Worm (Caenorhabditis elegans) whole organism, L4 larva: Measurements from ENCODE around the gene cest-17.

ENCODE experiments used
- F10B5.3 ChIP-seq: sonication (generic microtip); optimal IDR thresholded peaks from 2 replicates; lab custom pipeline; 2016; ENCODE audit warnings: mild to moderate bottlenecking, missing genetic modification characterization, missing compliant biosample characterization
- F37D6.2 ChIP-seq: sonication (generic microtip); optimal IDR thresholded peaks from 2 replicates; lab custom pipeline; 2016; ENCODE audit warnings: mild to moderate bottlenecking, missing genetic modification characterization, missing compliant biosample characterization
- T20F7.1 ChIP-seq: fragments of 200-800 bp; sonication (Bioruptor generic); optimal IDR thresholded peaks from 2 replicates; lab custom pipeline; 2018; ENCODE audit warnings: mild to moderate bottlenecking, missing genetic modification characterization, missing compliant biosample characterization
- T26A8.4 ChIP-seq: fragments of 200-800 bp; sonication (Bioruptor generic); IDR thresholded peaks from 2 replicates; pipeline ENCODE4 v1.3.6; 2022; ENCODE audit warnings: missing genetic modification characterization, missing compliant biosample characterization
- aha-1 ChIP-seq: fragments of 150-350 bp; peaks from one replicate; lab custom pipeline; 2014; ENCODE audit warnings: missing biosample characterization, missing genetic modification characterization
- ceh-28 ChIP-seq: fragments of 150-350 bp; optimal IDR thresholded peaks from 2 replicates; lab custom pipeline; 2014; ENCODE audit warnings: missing biosample characterization, missing genetic modification reagents, missing genetic modification characterization
- ceh-44 ChIP-seq: fragments of 200-800 bp; sonication (Bioruptor generic); IDR thresholded peaks from 2 replicates; pipeline ENCODE4 v1.3.6; 2022; ENCODE audit warnings: missing genetic modification reagents, missing genetic modification characterization, missing compliant biosample characterization
- ceh-82 ChIP-seq: sonication (generic microtip); optimal IDR thresholded peaks from 2 replicates; lab custom pipeline; 2017; ENCODE audit warnings: missing biosample characterization, missing genetic modification characterization
- ctbp-1 ChIP-seq: fragments of 200-800 bp; sonication (Bioruptor generic); IDR thresholded peaks from 2 replicates; pipeline ENCODE4 v1.3.6; 2022; ENCODE audit warnings: missing genetic modification reagents, missing genetic modification characterization, missing compliant biosample characterization
- daf-16 ChIP-seq, 3 experiments: sonication (generic microtip); optimal IDR thresholded peaks; 2 replicates each; lab custom pipeline; 2016 to 2017; ENCODE audit warnings: missing genetic modification characterization in 3 of 3, missing genetic modification reagents in 3 of 3, mild to moderate bottlenecking in 2 of 3, missing compliant biosample characterization in 2 of 3, missing biosample characterization in 1 of 3, moderate library complexity in 1 of 3
- dmd-6 ChIP-seq: fragments of 200-800 bp; sonication (Bioruptor generic); IDR thresholded peaks from 2 replicates; pipeline ENCODE4 v1.3.6; 2022; ENCODE audit warnings: missing genetic modification reagents, missing genetic modification characterization, missing compliant biosample characterization
- fkh-10 ChIP-seq: fragments of 150-350 bp; optimal IDR thresholded peaks from 2 replicates; lab custom pipeline; 2014; ENCODE audit warnings: missing biosample characterization, missing genetic modification reagents, missing genetic modification characterization
- hlh-30 ChIP-seq: sonication (generic microtip); optimal IDR thresholded peaks from 2 replicates; lab custom pipeline; 2017; ENCODE audit warnings: antibody characterized with exemption, mild to moderate bottlenecking, missing genetic modification characterization, missing compliant biosample characterization; ENCODE audit not compliant: insufficient read depth
- lin-15B ChIP-seq: fragments of 150-350 bp; sonication (generic microtip); optimal IDR thresholded peaks from 3 replicates; lab custom pipeline; 2014; ENCODE audit warnings: missing biosample characterization, missing genetic modification characterization
- lin-38 ChIP-seq: fragments of 200-800 bp; sonication (Bioruptor generic); IDR thresholded peaks from 2 replicates; pipeline ENCODE4 v1.3.6; 2022; ENCODE audit warnings: missing genetic modification reagents, missing genetic modification characterization, missing compliant biosample characterization
- lir-3 ChIP-seq: sonication (generic microtip); optimal IDR thresholded peaks from 2 replicates; lab custom pipeline; 2016; ENCODE audit warnings: mild to moderate bottlenecking, missing genetic modification characterization, missing compliant biosample characterization
- mxl-2 ChIP-seq: fragments of 200-800 bp; sonication (Bioruptor generic); conservative IDR thresholded peaks from 2 replicates; pipeline ENCODE4 v1.3.6; 2022; ENCODE audit warnings: missing genetic modification reagents, missing genetic modification characterization, missing compliant biosample characterization
- mxl-3 ChIP-seq: fragments of 200-800 bp; sonication (Bioruptor generic); optimal IDR thresholded peaks from 2 replicates; lab custom pipeline; 2018; ENCODE audit warnings: mild to moderate bottlenecking, missing genetic modification characterization, missing compliant biosample characterization
- nhr-11 ChIP-seq: fragments of 150-350 bp; optimal IDR thresholded peaks from 2 replicates; lab custom pipeline; 2014; ENCODE audit warnings: missing biosample characterization, missing genetic modification characterization
- nhr-42 ChIP-seq: fragments of 200-800 bp; sonication (Bioruptor generic); IDR thresholded peaks from 2 replicates; pipeline ENCODE4 v1.3.6; 2022; ENCODE audit warnings: missing genetic modification characterization, missing compliant biosample characterization
- nhr-6 ChIP-seq: fragments of 150-350 bp; optimal IDR thresholded peaks from 2 replicates; lab custom pipeline; 2014; ENCODE audit warnings: missing biosample characterization, missing genetic modification characterization
- nhr-77 ChIP-seq: fragments of 150-350 bp; optimal IDR thresholded peaks from 2 replicates; lab custom pipeline; 2014; ENCODE audit warnings: missing biosample characterization, missing genetic modification characterization
- php-3 ChIP-seq: fragments of 200-800 bp; sonication (Bioruptor generic); IDR thresholded peaks from 2 replicates; pipeline ENCODE4 v1.3.6; 2022; ENCODE audit warnings: missing genetic modification reagents, missing genetic modification characterization, missing compliant biosample characterization
- pqm-1 ChIP-seq: sonication (generic microtip); optimal IDR thresholded peaks from 2 replicates; lab custom pipeline; 2017; ENCODE audit warnings: missing biosample characterization, missing genetic modification characterization
- sdz-12 ChIP-seq: fragments of 200-800 bp; sonication (Bioruptor generic); optimal IDR thresholded peaks from 2 replicates; lab custom pipeline; 2018; ENCODE audit warnings: mild to moderate bottlenecking, missing genetic modification characterization, missing compliant biosample characterization
- unc-62 ChIP-seq, 3 experiments: fragments of 150-350 bp in 1 of 3; sonication (generic microtip); optimal IDR thresholded peaks in 2 of 3; peaks in 1 of 3; 1 replicate in 1 of 3; 2 replicates in 2 of 3; lab custom pipeline; 2014 to 2017; ENCODE audit warnings: missing biosample characterization in 3 of 3, missing genetic modification characterization in 3 of 3, missing genetic modification reagents in 3 of 3, missing genotype in 1 of 3
- vab-7 ChIP-seq: fragments of 200-800 bp; sonication (Bioruptor generic); IDR thresholded peaks from 2 replicates; pipeline ENCODE4 v1.3.6; 2022; ENCODE audit warnings: missing genetic modification reagents, missing genetic modification characterization, missing compliant biosample characterization
- zip-2 ChIP-seq: fragments of 150-350 bp; optimal IDR thresholded peaks from 2 replicates; lab custom pipeline; 2014; ENCODE audit warnings: missing biosample characterization, missing genetic modification characterization

cest-17 gene

DNA sequence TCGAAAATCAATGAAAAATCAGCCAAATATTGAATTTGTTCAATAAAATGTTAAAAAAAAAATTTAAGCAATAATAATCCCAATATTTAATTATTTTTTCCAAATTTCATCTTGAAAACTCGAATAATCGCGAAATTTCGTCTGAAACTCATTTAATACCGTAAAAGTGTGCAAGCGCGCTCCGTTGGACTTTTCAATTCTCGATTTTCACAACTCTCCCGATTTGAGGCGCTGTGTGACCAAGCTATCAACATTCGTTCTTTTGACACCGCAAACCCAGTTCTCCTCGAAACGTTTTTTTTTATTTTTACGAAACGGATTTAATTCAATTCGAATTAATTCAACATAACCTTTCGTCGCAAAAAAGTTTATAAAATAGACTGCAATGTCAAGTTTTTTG, 22.4 kb upstream of the cest-17 start:
- peak; percentile 68 for TF ChIP-seq lin-38

- TF ChIP-seq nhr-77 (tag; lab: Kevin White, UChicago) (no peak), dmd-6 (GFP tag; lab: Robert Waterston, UW) (no peak), lin-15B (tag; lab: Kevin White, UChicago) (no peak), zip-2 (tag; lab: Kevin White, UChicago) (no peak), ctbp-1 (GFP tag; lab: Robert Waterston, UW) (no peak), ceh-44 (no peak), T20F7.1 (no peak), mxl-2 (no peak), lir-3 (no peak), pqm-1 (tag; lab: Kevin White, UChicago) (no peak), hlh-30 (tag; lab: Kevin White, UChicago) (no peak), nhr-42 (GFP tag; lab: Robert Waterston, UW) (no peak)
- TF ChIP-seq, all 104 proteins: peak for 0
Observed at ce11 chrV:8183384-8183783, 19.7 kb upstream of the cest-17 start, which contains the start of gene srp-8. srp-8 (plus strand) TSS chrV:8183684.

- TF ChIP-seq unc-62 (GFP tag; optimal IDR thresholded peaks at IDR 0.05 in 1 of 2; lab: Kevin White, UChicago) (peak in 1 of 2 experiments; percentile 1), unc-62 (tag; optimal IDR thresholded peaks at IDR 0.05; lab: Kevin White, UChicago) (no peak), ceh-28 (tag; lab: Kevin White, UChicago) (no peak), F10B5.3 (tag; lab: Kevin White, UChicago) (no peak), T26A8.4 (no peak), ceh-82 (tag; lab: Kevin White, UChicago) (no peak), aha-1 (tag; lab: Kevin White, UChicago) (peak; percentile 68), fkh-10 (GFP tag; lab: Kevin White, UChicago) (no peak), mxl-3 (GFP tag; lab: Kevin White, UChicago) (no peak)
- TF ChIP-seq, all 104 proteins: peak for 2
Observed at ce11 chrV:8185737-8186136, 17.4 kb upstream of the cest-17 start, which contains the start of gene F20D6.2. F20D6.2 (plus strand) TSS chrV:8186037.

DNA sequence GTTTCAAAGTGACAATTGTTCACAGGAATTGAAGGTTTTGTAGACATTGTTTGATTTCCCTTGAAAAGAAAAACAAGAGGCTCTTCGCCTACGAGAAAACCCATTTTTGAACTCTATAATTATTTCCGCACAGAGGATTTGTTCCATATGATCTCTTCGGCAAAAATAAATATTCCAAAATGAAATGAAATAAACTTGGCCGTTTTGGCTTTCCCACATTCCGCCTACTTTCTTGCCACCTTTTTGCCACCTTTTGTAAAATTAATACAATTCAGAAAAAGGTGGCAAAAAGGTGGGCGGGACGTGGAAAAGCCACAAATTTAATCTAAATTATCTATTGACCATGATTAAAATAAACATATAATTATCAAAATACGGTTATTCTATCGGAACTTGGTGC, 14.7 kb upstream of the cest-17 start, which contains the start of gene F20D6.15:
TSS of gene F20D6.15 (minus strand) at position 47 of the 400 bp plus-strand sequence.
- no peak for TF ChIP-seq sdz-12 (GFP tag; lab: Kevin White, UChicago)
- peak; percentile 94 for TF ChIP-seq aha-1 (tag; lab: Kevin White, UChicago)

DNA sequence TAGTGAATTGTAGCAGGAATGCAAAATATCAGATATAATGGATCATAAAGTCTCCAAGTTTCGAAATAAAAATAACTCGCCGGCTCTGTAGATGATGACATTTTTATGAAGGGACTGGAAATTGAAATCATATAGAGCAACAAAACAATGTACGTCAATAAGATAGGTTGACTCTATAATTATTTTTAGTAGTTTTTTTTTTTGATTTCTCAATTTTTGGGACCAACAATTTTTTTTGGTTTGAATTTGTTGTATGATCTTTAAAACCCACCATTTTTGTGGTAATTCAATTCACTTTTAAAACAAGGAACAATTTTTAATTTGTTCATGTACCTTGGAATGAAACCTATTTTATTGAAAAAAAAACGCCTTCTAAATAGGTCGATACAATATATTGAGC, 13.1 kb upstream of the cest-17 start, which contains the start of gene F20D6.12:
TSS of gene F20D6.12 (minus strand) at position 101 of the 400 bp plus-strand sequence.
- no peak for TF ChIP-seq nhr-42 (GFP tag; lab: Robert Waterston, UW)
- no peak for TF ChIP-seq vab-7 (GFP tag; lab: Robert Waterston, UW)
- no peak for TF ChIP-seq unc-62 (GFP tag; optimal IDR thresholded peaks at IDR 0.05 in 1 of 2; lab: Kevin White, UChicago)
- TF ChIP-seq unc-62 (tag; optimal IDR thresholded peaks at IDR 0.05; lab: Kevin White, UChicago), result no peak
- no peak for TF ChIP-seq pqm-1 (tag; lab: Kevin White, UChicago)
- TF ChIP-seq, all 104 proteins: peak for 0

DNA sequence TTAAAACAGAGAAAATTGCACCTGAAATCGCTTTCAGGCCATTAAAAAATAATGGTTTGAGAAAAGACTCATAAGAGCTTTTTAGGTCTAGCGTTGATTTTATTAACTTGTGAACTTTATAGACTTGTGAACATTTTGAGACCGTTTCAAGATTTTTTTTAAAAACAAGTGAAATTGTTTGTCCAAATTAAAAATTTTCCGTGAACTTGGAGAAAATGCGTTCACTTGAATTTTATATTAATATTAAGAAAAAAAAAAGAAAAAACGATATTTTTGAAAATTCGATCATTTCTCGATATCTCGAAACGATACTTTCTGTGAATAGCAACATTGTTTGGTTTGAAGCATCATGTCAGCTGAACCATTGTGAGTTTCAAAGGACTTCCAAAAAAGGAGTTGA, 12.7 kb upstream of the cest-17 start, which contains the start of gene F20D6.1:
TSS of gene F20D6.1 (plus strand) at position 301 of the 400 bp plus-strand sequence.
- no peak for TF ChIP-seq F37D6.2 (tag; lab: Kevin White, UChicago)

DNA sequence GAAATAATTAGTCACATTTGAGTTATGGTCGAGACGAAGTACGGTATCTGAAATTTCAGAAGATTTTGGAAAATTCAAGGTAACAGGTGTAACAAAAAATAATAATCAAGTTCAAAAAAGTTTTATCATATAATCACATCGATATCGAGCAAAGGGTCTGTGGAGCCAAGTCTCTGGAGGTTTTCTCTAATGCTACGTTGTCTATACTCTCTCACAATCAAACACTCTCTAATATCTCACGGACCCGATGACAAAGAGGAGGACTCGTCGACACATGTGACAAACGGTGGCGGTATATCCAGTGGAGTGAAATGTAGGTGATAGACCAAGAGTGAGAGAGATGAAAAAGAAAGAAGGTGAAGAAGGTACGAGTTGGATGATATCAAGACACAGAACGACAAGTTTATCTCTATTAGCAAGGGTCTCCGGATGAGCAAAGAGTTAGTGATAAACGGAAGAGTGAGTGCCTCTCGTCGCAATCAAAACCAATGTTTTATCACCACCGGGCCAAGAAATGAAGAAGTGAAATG, 7.2 kb upstream of the cest-17 start, which contains the start of gene F20D6.10:
TSS of gene F20D6.10 (minus strand) at position 51 of the 530 bp plus-strand sequence.
- TF ChIP-seq nhr-11 (tag; lab: Kevin White, UChicago) (peak; percentile 34), hlh-30 (tag; lab: Kevin White, UChicago) (peak; percentile 41), daf-16 (GFP tag; optimal IDR thresholded peaks at IDR 0.05; lab: Kevin White, UChicago) (peak in 1 of 2 experiments; percentile 55), daf-16 (tag; optimal IDR thresholded peaks at IDR 0.05; lab: Kevin White, UChicago) (no peak), aha-1 (tag; lab: Kevin White, UChicago) (peak; percentile 58), php-3 (no peak), unc-62 (GFP tag; optimal IDR thresholded peaks at IDR 0.05 in 1 of 2; lab: Kevin White, UChicago) (peak in 1 of 2 experiments; percentile 33), unc-62 (tag; optimal IDR thresholded peaks at IDR 0.05; lab: Kevin White, UChicago) (no peak), nhr-6 (tag; lab: Kevin White, UChicago) (no peak)
